Worm (Caenorhabditis elegans) whole organism, mixed stage, embryonic: ENCODE data around the gene Y69H2.9.

Experiments
- elt-3 ChIP-seq: fragments of 150-350 bp; optimal IDR thresholded peaks from 2 replicates; lab custom pipeline; 2014; ENCODE audit warnings: missing biosample characterization, missing genetic modification characterization
- lin-13 ChIP-seq: fragments of 150-350 bp; optimal IDR thresholded peaks from 2 replicates; lab custom pipeline; 2014; ENCODE audit warnings: missing biosample characterization, missing genetic modification characterization
- lsy-2 ChIP-seq: fragments of 150-350 bp; optimal IDR thresholded peaks from 2 replicates; lab custom pipeline; 2014; ENCODE audit warnings: missing biosample characterization, missing genetic modification characterization
- mep-1 ChIP-seq: fragments of 150-350 bp; optimal IDR thresholded peaks from 2 replicates; lab custom pipeline; 2017; ENCODE audit warnings: missing biosample characterization, missing genetic modification reagents, missing genetic modification characterization, inconsistent platforms
- nhr-12 ChIP-seq: fragments of 150-350 bp; optimal IDR thresholded peaks from 2 replicates; lab custom pipeline; 2014; ENCODE audit warnings: missing biosample characterization, missing genetic modification characterization
- nhr-237 ChIP-seq: fragments of 150-350 bp; optimal IDR thresholded peaks from 2 replicates; lab custom pipeline; 2014; ENCODE audit warnings: missing biosample characterization, missing genetic modification characterization
- unc-39 ChIP-seq: fragments of 150-350 bp; optimal IDR thresholded peaks from 2 replicates; lab custom pipeline; 2014; ENCODE audit warnings: missing biosample characterization, missing genetic modification characterization
- unc-62 ChIP-seq: fragments of 150-350 bp; optimal IDR thresholded peaks from 2 replicates; lab custom pipeline; 2014; ENCODE audit warnings: missing biosample characterization, missing genetic modification reagents, missing genetic modification characterization
- ztf-11 ChIP-seq: fragments of 150-350 bp; optimal IDR thresholded peaks from 2 replicates; lab custom pipeline; 2014; ENCODE audit warnings: missing biosample characterization, missing genetic modification characterization

ce11 chrV:18670017-18670416 lies 31.3 kb upstream of the Y69H2.9 start, which contains the start of gene Y69H2.10:
- TF ChIP-seq lin-13 (tag; lab: Kevin White, UChicago): no peak
- no peak for TF ChIP-seq unc-62 (GFP tag; lab: Kevin White, UChicago)
- TF ChIP-seq nhr-237 (tag; lab: Kevin White, UChicago): no peak
- no peak for TF ChIP-seq ztf-11 (tag; lab: Kevin White, UChicago)
- TF ChIP-seq mep-1 (tag; lab: Kevin White, UChicago): no peak
- TF ChIP-seq elt-3 (tag; lab: Kevin White, UChicago): no peak
- TF ChIP-seq nhr-12 (tag; lab: Kevin White, UChicago): no peak
- no peak for TF ChIP-seq unc-39 (tag; lab: Kevin White, UChicago)
- TF ChIP-seq lsy-2 (tag; lab: Kevin White, UChicago): no peak
